Fruit fly (Drosophila melanogaster) whole organism, embryonic: Measurements from ENCODE around the gene BBS1.

Experiments used
- Atf3 ChIP-seq: fragments of 200-800 bp; sonication (Bioruptor generic); optimal IDR thresholded peaks from 3 replicates; lab custom pipeline; 2016; ENCODE audit warnings: missing biosample characterization, missing genetic modification characterization
- Atf6 ChIP-seq: fragments of 200-800 bp; sonication (Bioruptor generic); IDR thresholded peaks from 2 replicates; pipeline ENCODE4 v1.3.6; 2022; ENCODE audit warnings: missing biosample characterization, missing genetic modification characterization
- Bdp1 ChIP-seq: fragments of 200-800 bp; sonication (Bioruptor generic); optimal IDR thresholded peaks from 3 replicates; lab custom pipeline; 2016; ENCODE audit warnings: missing biosample characterization, missing genetic modification characterization
- CG10959 ChIP-seq: fragments of 200-800 bp; sonication (Bioruptor generic); IDR thresholded peaks from 2 replicates; pipeline ENCODE4 v1.3.6; 2022; ENCODE audit warnings: missing biosample characterization, missing genetic modification characterization
- CG13123 ChIP-seq: fragments of 200-800 bp; sonication (Bioruptor generic); optimal IDR thresholded peaks from 2 replicates; lab custom pipeline; 2016; ENCODE audit warnings: missing biosample characterization, missing genetic modification characterization
- CG14014 ChIP-seq: fragments of 200-800 bp; sonication (Bioruptor generic); IDR thresholded peaks from 2 replicates; pipeline ENCODE4 v1.3.6; 2022; ENCODE audit warnings: missing biosample characterization, missing genetic modification characterization
- CG14441 ChIP-seq: fragments of 200-800 bp; sonication (Bioruptor generic); IDR thresholded peaks from 2 replicates; pipeline ENCODE4 v1.3.6; 2022; ENCODE audit warnings: missing biosample characterization, missing genetic modification characterization
- CG14860 ChIP-seq: fragments of 200-800 bp; sonication (Bioruptor generic); IDR thresholded peaks from 3 replicates; pipeline ENCODE4 v1.3.6; 2022; ENCODE audit warnings: missing biosample characterization, missing genetic modification characterization; ENCODE audit not compliant: partially characterized antibody
- CG15601 ChIP-seq: fragments of 200-800 bp; sonication (Bioruptor generic); optimal IDR thresholded peaks from 3 replicates; lab custom pipeline; 2019; ENCODE audit warnings: missing biosample characterization, mild to moderate bottlenecking, missing genetic modification characterization, moderate library complexity
- CG15696 ChIP-seq: fragments of 200-800 bp; sonication (Bioruptor generic); optimal IDR thresholded peaks from 2 replicates; lab custom pipeline; 2019; ENCODE audit warnings: missing biosample characterization, mild to moderate bottlenecking, missing genetic modification characterization, moderate library complexity
- CG4424 ChIP-seq: fragments of 200-800 bp; sonication (Bioruptor generic); optimal IDR thresholded peaks from 3 replicates; lab custom pipeline; 2016; ENCODE audit warnings: missing biosample characterization, missing genetic modification characterization
- CG4707 ChIP-seq: fragments of 200-800 bp; sonication (Bioruptor generic); optimal IDR thresholded peaks from 2 replicates; lab custom pipeline; 2018; ENCODE audit warnings: missing biosample characterization, mild to moderate bottlenecking, missing genetic modification characterization, moderate library complexity
- CG5953 ChIP-seq: fragments of 200-800 bp; sonication (Bioruptor generic); IDR thresholded peaks from 2 replicates; pipeline ENCODE4 v1.3.6; 2022; ENCODE audit warnings: missing biosample characterization, missing genetic modification characterization
- CG6254 ChIP-seq: fragments of 200-800 bp; sonication (Bioruptor generic); optimal IDR thresholded peaks from 3 replicates; lab custom pipeline; 2017; ENCODE audit warnings: mild to moderate bottlenecking, missing biosample characterization, missing genetic modification reagents, missing genetic modification characterization
- CG7271 ChIP-seq: fragments of 200-800 bp; sonication (Bioruptor generic); optimal IDR thresholded peaks from 2 replicates; lab custom pipeline; 2018; ENCODE audit warnings: missing biosample characterization, mild to moderate bottlenecking, missing genetic modification characterization, moderate library complexity
- Chrac-16 ChIP-seq: fragments of 200-800 bp; sonication (Bioruptor generic); optimal IDR thresholded peaks from 3 replicates; lab custom pipeline; 2016; ENCODE audit warnings: missing biosample characterization, missing genetic modification characterization
- Doc2 ChIP-seq: fragments of 200-800 bp; sonication (Bioruptor generic); IDR thresholded peaks from 2 replicates; pipeline ENCODE4 v1.3.6; 2022; ENCODE audit warnings: missing biosample characterization, missing genetic modification characterization
- E2f2 ChIP-seq: fragments of 200-800 bp; sonication (Bioruptor generic); IDR thresholded peaks from 2 replicates; pipeline ENCODE4 v1.3.6; 2022; ENCODE audit warnings: missing biosample characterization, missing genetic modification characterization
- ERR ChIP-seq: fragments of 200-800 bp; sonication (Bioruptor generic); optimal IDR thresholded peaks from 2 replicates; lab custom pipeline; 2016; ENCODE audit warnings: missing biosample characterization, missing genetic modification characterization
- Eip74EF ChIP-seq, 2 experiments: fragments of 200-800 bp in 1 of 2; fragments of >200 bp in 1 of 2; sonication (Bioruptor generic) in 1 of 2; optimal IDR thresholded peaks; 2 replicates each; lab custom pipeline; 2017 to 2019; ENCODE audit warnings: missing biosample characterization in 2 of 2, missing genetic modification characterization in 2 of 2, mild to moderate bottlenecking in 1 of 2, moderate library complexity in 1 of 2
- HLH4C ChIP-seq: fragments of 200-800 bp; sonication (Bioruptor generic); IDR thresholded peaks from 3 replicates; pipeline ENCODE4 v1.3.6; 2022; ENCODE audit warnings: missing biosample characterization, missing genetic modification characterization; ENCODE audit not compliant: partially characterized antibody
- Hand ChIP-seq: fragments of 200-800 bp; sonication (Bioruptor generic); optimal IDR thresholded peaks from 2 replicates; lab custom pipeline; 2017; ENCODE audit warnings: mild to moderate bottlenecking, missing biosample characterization, missing genetic modification reagents, missing genetic modification characterization
- Jarid2 ChIP-seq: fragments of 200-800 bp; sonication (Bioruptor generic); optimal IDR thresholded peaks from 3 replicates; lab custom pipeline; 2017; ENCODE audit warnings: mild to moderate bottlenecking, missing biosample characterization, missing genetic modification reagents, missing genetic modification characterization
- Med ChIP-seq: fragments of 200-800 bp; sonication (Bioruptor generic); peaks from one replicate; lab custom pipeline; 2016; ENCODE audit warnings: missing biosample characterization, missing genetic modification characterization, mild to moderate bottlenecking, inconsistent platforms, moderate library complexity
- Opbp ChIP-seq: fragments of 200-800 bp; sonication (Bioruptor generic); IDR thresholded peaks from 3 replicates; pipeline ENCODE4 v1.3.6; 2022; ENCODE audit warnings: missing biosample characterization, missing genetic modification characterization; ENCODE audit not compliant: partially characterized antibody
- Tbp ChIP-seq: fragments of >200 bp; optimal IDR thresholded peaks from 2 replicates; lab custom pipeline; 2018; ENCODE audit warnings: missing biosample characterization, missing genetic modification characterization
- ato ChIP-seq: fragments of 200-800 bp; sonication (Bioruptor generic); IDR thresholded peaks from 2 replicates; pipeline ENCODE4 v1.3.6; 2022; ENCODE audit warnings: missing biosample characterization, missing genetic modification characterization; ENCODE audit not compliant: partially characterized antibody
- cg ChIP-seq: fragments of 200-800 bp; sonication (Bioruptor generic); optimal IDR thresholded peaks from 3 replicates; lab custom pipeline; 2019; ENCODE audit warnings: missing biosample characterization, mild to moderate bottlenecking, missing genetic modification characterization, moderate library complexity
- ci ChIP-seq: fragments of 200-800 bp; sonication (Bioruptor generic); IDR thresholded peaks from 3 replicates; pipeline ENCODE4 v1.3.6; 2022; ENCODE audit warnings: missing biosample characterization, missing genetic modification characterization
- dmrt11E ChIP-seq: fragments of 200-800 bp; sonication (Bioruptor generic); optimal IDR thresholded peaks from 3 replicates; lab custom pipeline; 2018; ENCODE audit warnings: missing biosample characterization, mild to moderate bottlenecking, missing genetic modification characterization, moderate library complexity
- gcm2 ChIP-seq: fragments of 200-800 bp; sonication (Bioruptor generic); optimal IDR thresholded peaks from 2 replicates; lab custom pipeline; 2016; ENCODE audit warnings: missing biosample characterization, missing genetic modification characterization
- grn ChIP-seq: fragments of 200-800 bp; sonication (Bioruptor generic); optimal IDR thresholded peaks from 3 replicates; lab custom pipeline; 2017; ENCODE audit warnings: missing biosample characterization, missing genetic modification characterization
- gsb ChIP-seq: fragments of 200-800 bp; sonication (Bioruptor generic); IDR thresholded peaks from 2 replicates; pipeline ENCODE4 v1.3.6; 2022; ENCODE audit warnings: missing biosample characterization, missing genetic modification characterization
- gsb-n ChIP-seq: fragments of 200-800 bp; sonication (Bioruptor generic); optimal IDR thresholded peaks from 3 replicates; lab custom pipeline; 2018; ENCODE audit warnings: missing biosample characterization, mild to moderate bottlenecking, missing genetic modification characterization
- hkb ChIP-seq, 2 experiments: fragments of 200-800 bp in 1 of 2; fragments of >200 bp in 1 of 2; sonication (Bioruptor generic) in 1 of 2; IDR thresholded peaks in 1 of 2; optimal IDR thresholded peaks in 1 of 2; 2 replicates each; pipeline versions ENCODE4 v1.3.6 to Lab custom; 2017 to 2022; ENCODE audit warnings: missing biosample characterization in 1 of 2, missing genetic modification characterization in 1 of 2
- jigr1 ChIP-seq: fragments of 200-800 bp; sonication (Bioruptor generic); IDR thresholded peaks from 3 replicates; pipeline ENCODE4 v1.3.6; 2022; ENCODE audit warnings: missing biosample characterization, missing genetic modification characterization
- odd ChIP-seq: fragments of 200-800 bp; sonication (Bioruptor generic); optimal IDR thresholded peaks from 2 replicates; lab custom pipeline; 2017; ENCODE audit warnings: missing biosample characterization, mild to moderate bottlenecking, missing genetic modification characterization
- pfk ChIP-seq: fragments of 200-800 bp; sonication (Bioruptor generic); optimal IDR thresholded peaks from 2 replicates; lab custom pipeline; 2018; ENCODE audit warnings: missing biosample characterization, mild to moderate bottlenecking, missing genetic modification characterization, moderate library complexity
- pnt ChIP-seq: fragments of 200-800 bp; sonication (Bioruptor generic); optimal IDR thresholded peaks from 3 replicates; lab custom pipeline; 2016; ENCODE audit warnings: missing biosample characterization, missing genetic modification characterization
- pzg ChIP-seq: fragments of 200-800 bp; sonication (Bioruptor generic); optimal IDR thresholded peaks from 3 replicates; lab custom pipeline; 2018; ENCODE audit warnings: missing biosample characterization, mild to moderate bottlenecking, missing genetic modification characterization, moderate library complexity
- row ChIP-seq: fragments of 200-800 bp; sonication (Bioruptor generic); IDR thresholded peaks from 3 replicates; pipeline ENCODE4 v1.3.6; 2022; ENCODE audit warnings: missing biosample characterization, missing genetic modification characterization
- sc ChIP-seq, 3 experiments: fragments of >200 bp in 2 of 3; fragments of 200-800 bp in 1 of 3; sonication (Bioruptor generic) in 1 of 3; optimal IDR thresholded peaks; 2 replicates in 2 of 3; 3 replicates in 1 of 3; lab custom pipeline; 2017; ENCODE audit warnings: mild to moderate bottlenecking in 1 of 3, missing biosample characterization in 1 of 3, missing genetic modification characterization in 1 of 3, missing genetic modification reagents in 1 of 3
- toy ChIP-seq: fragments of 200-800 bp; sonication (Bioruptor generic); IDR thresholded peaks from 2 replicates; pipeline ENCODE4 v1.3.6; 2022; ENCODE audit warnings: missing biosample characterization, missing genetic modification characterization
- ttk ChIP-seq: fragments of 200-800 bp; sonication (Bioruptor generic); IDR thresholded peaks from 2 replicates; pipeline ENCODE4 v2.1.2; 2022; ENCODE audit warnings: missing biosample characterization, missing genetic modification characterization
- yki ChIP-seq: fragments of >200 bp; optimal IDR thresholded peaks from 3 replicates; lab custom pipeline; 2018
- zfh2 ChIP-seq: fragments of 200-800 bp; sonication (Bioruptor generic); optimal IDR thresholded peaks from 2 replicates; lab custom pipeline; 2016; ENCODE audit warnings: missing biosample characterization, missing genetic modification characterization

BBS1 gene

dm6 chr3L:7133699-7134655 lies 8.3 kb downstream of the BBS1 start, which contains the start of gene melt (continued):
- TF ChIP-seq CG14014 (GFP tag; lab: Robert Waterston, UW) (peak; percentile 50), Jarid2 (GFP tag; lab: Kevin White, UChicago) (peak; percentile 91), yki (lab: Kevin White, UChicago) (peak; percentile 64), ttk (peak; percentile 76; the same call in 1 of the 2 replicates), gsb-n (peak; percentile 79), CG10959 (GFP tag; lab: Robert Waterston, UW) (peak; percentile 61; the same call in 1 of the 2 replicates), Chrac-16 (peak; percentile 85), gcm2 (GFP tag; lab: Kevin White, UChicago) (peak; percentile 66), CG14441 (peak; percentile 65; the same call in 1 of the 2 replicates), ato (0 out of 2 replicates have a peak, but pooled peaks have one; percentile 40), ERR (GFP tag; lab: Kevin White, UChicago) (peak; percentile 76), grn (GFP tag; lab: Kevin White, UChicago) (peak; percentile 24), Hand (GFP tag; lab: Kevin White, UChicago) (peak; percentile 80), ci (peak; percentile 51), Atf6 (GFP tag; lab: Robert Waterston, UW) (peak; percentile 85), CG4424 (peak; percentile 89), dmrt11E (tag; lab: Kevin White, UChicago) (peak; percentile 83), odd (peak; percentile 78), HLH4C (GFP tag; lab: Robert Waterston, UW) (no peak), CG15696 (tag; lab: Kevin White, UChicago) (peak; percentile 79), CG13123 (GFP tag; lab: Kevin White, UChicago) (peak; percentile 68), CG15601 (tag; lab: Kevin White, UChicago) (peak; percentile 81), pzg (GFP tag; lab: Kevin White, UChicago) (no peak), Bdp1 (peak; percentile 66), toy (GFP tag; lab: Robert Waterston, UW) (no peak; the same call in 1 of the 2 replicates), CG4707 (peak; percentile 38), cg (GFP tag; lab: Kevin White, UChicago) (peak; percentile 79), E2f2 (GFP tag; lab: Robert Waterston, UW) (peak; percentile 46), CG7271 (peak; percentile 75), pnt (peak; percentile 77), gsb (GFP tag; lab: Robert Waterston, UW) (peak; percentile 55), row (peak; percentile 95), zfh2 (GFP tag; lab: Kevin White, UChicago) (peak; percentile 92), Opbp (GFP tag; lab: Robert Waterston, UW) (0 out of 3 replicates have a peak, but pooled peaks have one; percentile 60), sc (optimal IDR thresholded peaks at IDR 0.05; lab: Kevin White, UChicago) (no peak), sc (GFP tag; optimal IDR thresholded peaks at IDR 0.05; lab: Kevin White, UChicago) (peak; percentile 72), Doc2 (GFP tag; lab: Robert Waterston, UW) (peak; percentile 63; the same call in 1 of the 2 replicates), pfk (GFP tag; lab: Kevin White, UChicago) (no peak), CG5953 (GFP tag; lab: Robert Waterston, UW) (0 out of 2 replicates have a peak, but pooled peaks have one; percentile 10), jigr1 (0 out of 3 replicates have a peak, but pooled peaks have one; percentile 66), Tbp (no peak), CG14860 (no peak), Atf3 (GFP tag; lab: Kevin White, UChicago) (peak; percentile 77), hkb (optimal IDR thresholded peaks at IDR 0.05; lab: Kevin White, UChicago) (no peak), hkb (GFP tag; IDR thresholded peaks at IDR 0.05; lab: Robert Waterston, UW) (peak; percentile 73), Eip74EF (GFP tag; optimal IDR thresholded peaks at IDR 0.05; lab: Kevin White, UChicago) (peak in 1 of 2 experiments; percentile 87), CG6254 (GFP tag; lab: Kevin White, UChicago) (peak; percentile 59), Med (peak; percentile 97)
